Fruit fly (Drosophila melanogaster) whole organism, embryonic: ENCODE results near the gene CG12773.

Source experiments
- CG14965 ChIP-seq: fragments of 200-800 bp; sonication (Bioruptor generic); optimal IDR thresholded peaks from 2 replicates; lab custom pipeline; 2016; ENCODE audit warnings: missing biosample characterization, missing genetic modification characterization, borderline replicate concordance
- CG16815 ChIP-seq: fragments of 200-800 bp; sonication (Bioruptor generic); optimal IDR thresholded peaks from 3 replicates; lab custom pipeline; 2017; ENCODE audit warnings: missing biosample characterization, mild to moderate bottlenecking, missing genetic modification characterization
- CG17186 ChIP-seq: fragments of 200-800 bp; sonication (Bioruptor generic); optimal IDR thresholded peaks from 3 replicates; lab custom pipeline; 2017; ENCODE audit warnings: missing biosample characterization, missing genetic modification reagents, missing genetic modification characterization
- CG3995 ChIP-seq: fragments of 200-800 bp; sonication (Bioruptor generic); optimal IDR thresholded peaks from 3 replicates; lab custom pipeline; 2016; ENCODE audit warnings: missing biosample characterization, missing genetic modification characterization
- CG4360 ChIP-seq: fragments of 200-800 bp; sonication (Bioruptor generic); IDR thresholded peaks from 2 replicates; pipeline ENCODE4 v1.3.6; 2022; ENCODE audit warnings: missing biosample characterization, missing genetic modification characterization
- CG8290 ChIP-seq, 3 experiments: fragments of 200-800 bp; sonication (Bioruptor generic); optimal IDR thresholded peaks; 2 replicates each; lab custom pipeline; 2016 to 2019; ENCODE audit warnings: missing biosample characterization in 3 of 3, missing genetic modification characterization in 3 of 3, mild to moderate bottlenecking in 2 of 3, moderate library complexity in 1 of 3
- Hsf ChIP-seq: fragments of 200-800 bp; sonication (Bioruptor generic); optimal IDR thresholded peaks from 3 replicates; lab custom pipeline; 2016; ENCODE audit warnings: missing biosample characterization, missing genetic modification characterization
- Stat92E ChIP-seq, 3 experiments: fragments of >200 bp in 2 of 3; fragments of 200-800 bp in 1 of 3; sonication (Bioruptor generic) in 1 of 3; optimal IDR thresholded peaks; 2 replicates each; lab custom pipeline; 2017 to 2019; ENCODE audit warnings: missing biosample characterization in 3 of 3, missing genetic modification characterization in 3 of 3, mild to moderate bottlenecking in 1 of 3, moderate library complexity in 1 of 3
- bsh ChIP-seq, 2 experiments: fragments of 200-800 bp; sonication (Bioruptor generic); optimal IDR thresholded peaks; 2 replicates each; lab custom pipeline; 2017 to 2018; ENCODE audit warnings: mild to moderate bottlenecking in 2 of 2, missing biosample characterization in 2 of 2, missing genetic modification characterization in 2 of 2, moderate library complexity in 1 of 2
- ci ChIP-seq: fragments of 200-800 bp; sonication (Bioruptor generic); IDR thresholded peaks from 3 replicates; pipeline ENCODE4 v1.3.6; 2022; ENCODE audit warnings: missing biosample characterization, missing genetic modification characterization
- en ChIP-seq: fragments of 200-800 bp; sonication (Bioruptor generic); optimal IDR thresholded peaks from 2 replicates; lab custom pipeline; 2016; ENCODE audit warnings: missing biosample characterization, missing genetic modification characterization

DNA sequence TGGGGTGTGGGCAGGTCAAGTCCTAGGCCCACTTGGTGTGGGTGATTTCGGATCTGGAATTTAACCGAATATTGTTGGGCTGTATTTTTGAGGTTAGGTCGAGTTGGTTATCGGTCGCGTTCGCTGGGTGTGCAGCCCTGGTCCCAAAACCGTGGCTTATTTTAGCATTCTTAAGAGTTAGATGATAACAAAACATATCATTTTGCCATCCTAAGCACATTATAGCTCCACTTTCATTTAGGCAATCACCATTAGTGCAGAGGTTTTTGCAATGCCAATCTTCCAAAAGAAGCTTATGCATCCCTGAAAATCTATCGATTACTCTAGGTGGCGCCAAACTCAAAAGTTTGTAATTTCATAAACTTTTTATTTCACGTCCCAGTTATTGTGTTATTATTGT lies 4.5 kb downstream of the CG12773 start, which contains the start of gene MTPAP:
- no peak for TF ChIP-seq ci
- TF ChIP-seq CG14965 (GFP tag; lab: Kevin White, UChicago), result no peak
- no peak for TF ChIP-seq bsh (GFP tag; optimal IDR thresholded peaks at IDR 0.05; lab: Kevin White, UChicago)
- no peak for TF ChIP-seq CG17186 (GFP tag; lab: Kevin White, UChicago)
- TF ChIP-seq CG4360 (GFP tag; lab: Robert Waterston, UW), result no peak
- TF ChIP-seq Stat92E (GFP tag; optimal IDR thresholded peaks at IDR 0.05; lab: Kevin White, UChicago), result no peak
- TF ChIP-seq Hsf (GFP tag; lab: Kevin White, UChicago), result peak; percentile 50
- no peak for TF ChIP-seq CG8290 (GFP tag; optimal IDR thresholded peaks at IDR 0.05; lab: Kevin White, UChicago)
- no peak for TF ChIP-seq CG8290 (tag; optimal IDR thresholded peaks at IDR 0.05; lab: Kevin White, UChicago)
- no peak for TF ChIP-seq CG16815 (GFP tag; lab: Kevin White, UChicago)
- no peak for TF ChIP-seq CG3995
- TF ChIP-seq en, result no peak
